Fruit fly (Drosophila melanogaster): ENCODE results near the gene CG12994.

DNA sequence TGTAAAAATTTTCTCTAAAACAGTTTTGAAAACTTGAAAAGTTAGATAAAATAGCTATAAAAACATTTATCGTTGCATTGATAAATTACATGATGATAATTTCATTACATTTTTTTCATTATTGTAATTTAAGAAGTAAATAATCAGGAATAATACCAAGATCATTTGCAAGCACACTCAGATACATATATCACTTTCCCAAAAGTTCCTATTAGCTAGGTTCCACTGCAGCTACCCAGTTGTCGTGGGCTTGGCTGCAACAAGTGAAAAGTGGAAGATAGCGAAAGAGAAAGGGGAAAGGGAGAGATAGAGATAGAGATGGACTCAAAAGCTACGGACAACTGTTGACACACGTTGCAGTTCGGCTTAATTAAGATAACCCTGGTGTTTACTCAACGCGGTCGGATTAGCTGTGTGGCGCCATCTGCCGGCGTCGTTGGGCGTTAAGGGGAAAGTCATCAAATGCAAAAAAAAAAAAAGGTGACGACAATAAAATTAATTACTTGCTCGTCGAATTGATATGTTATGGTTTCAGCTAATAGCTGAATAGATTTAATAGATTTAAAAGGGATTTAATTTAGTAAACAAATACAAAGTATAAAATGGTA lies 38.0 kb upstream of the CG12994 start:
- TF ChIP-seq Ets98B (GFP tag; IDR thresholded peaks at IDR 0.05), result no peak
- no peak for TF ChIP-seq CG8159 (tag; optimal IDR thresholded peaks at IDR 0.05)
- no peak for TF ChIP-seq fd96Ca (GFP tag; IDR thresholded peaks at IDR 0.05)
- no peak for TF ChIP-seq CG4496 (GFP tag; IDR thresholded peaks at IDR 0.05)
- TF ChIP-seq D1 (tag; optimal IDR thresholded peaks at IDR 0.05), result no peak
- TF ChIP-seq gl (tag; optimal IDR thresholded peaks at IDR 0.05), result no peak
- no peak for TF ChIP-seq CG34367 (tag; optimal IDR thresholded peaks at IDR 0.05)
- TF ChIP-seq Snoo (tag; optimal IDR thresholded peaks at IDR 0.05), result no peak
- TF ChIP-seq rn (GFP tag; IDR thresholded peaks at IDR 0.05), result no peak
- no peak for TF ChIP-seq CG10348 (GFP tag; IDR thresholded peaks at IDR 0.05)
- TF ChIP-seq Pif1A (GFP tag; optimal IDR thresholded peaks at IDR 0.05), result no peak
